Fruit fly (Drosophila melanogaster): Measurements from ENCODE around the gene Tmf.
A peak's percentile ranks its signal among the peaks of the same experiment; 100 is the strongest.

Tmf gene

dm6 chrX:6852574-6852973, 8.4 kb downstream of the Tmf start (continued):
- peak; percentile 13 for TF ChIP-seq bigmax (GFP tag; optimal IDR thresholded peaks at IDR 0.05)
- TF ChIP-seq Mrtf (GFP tag; IDR thresholded peaks at IDR 0.05) = peak; percentile 87
- TF ChIP-seq CHES-1-like (GFP tag; optimal IDR thresholded peaks at IDR 0.05) = peak; percentile 92
- peak; percentile 71 for TF ChIP-seq CG10462 (GFP tag; optimal IDR thresholded peaks at IDR 0.05)
- peak; percentile 92 for TF ChIP-seq tx (GFP tag; optimal IDR thresholded peaks at IDR 0.05)
- peak; percentile 84 for TF ChIP-seq CG14050 (GFP tag; IDR thresholded peaks at IDR 0.05)
- no peak for TF ChIP-seq hbn (GFP tag; IDR thresholded peaks at IDR 0.05; ENCODE audit: partially characterized antibody)
- TF ChIP-seq inv (GFP tag; IDR thresholded peaks at IDR 0.05; ENCODE audit: partially characterized antibody) = no peak
- TF ChIP-seq CG4854 (GFP tag; optimal IDR thresholded peaks at IDR 0.05) = peak; percentile 90
- peak; percentile 79 for TF ChIP-seq twi (tag; optimal IDR thresholded peaks at IDR 0.05)
- peak; percentile 46 for TF ChIP-seq CG15073 (GFP tag; optimal IDR thresholded peaks at IDR 0.05)
- TF ChIP-seq CG4282 (GFP tag; optimal IDR thresholded peaks at IDR 0.05) = peak; percentile 75
- no peak for TF ChIP-seq br (optimal IDR thresholded peaks at IDR 0.05)
- TF ChIP-seq grn (GFP tag; optimal IDR thresholded peaks at IDR 0.05) = peak; percentile 30
- TF ChIP-seq Elba2 (GFP tag; optimal IDR thresholded peaks at IDR 0.05) = no peak
- peak; percentile 66 for TF ChIP-seq CG13287 (GFP tag; IDR thresholded peaks at IDR 0.05; ENCODE audit: partially characterized antibody)
- TF ChIP-seq stc (GFP tag; IDR thresholded peaks at IDR 0.05) = peak; percentile 80
- no peak for TF ChIP-seq tll (GFP tag; optimal IDR thresholded peaks at IDR 0.05)
- TF ChIP-seq CG12155 (GFP tag; optimal IDR thresholded peaks at IDR 0.05) = peak; percentile 90
- peak; percentile 71 for TF ChIP-seq peb (GFP tag; IDR thresholded peaks at IDR 0.05)
- peak; percentile 92 for TF ChIP-seq CG34376 (GFP tag; optimal IDR thresholded peaks at IDR 0.05)
- peak; percentile 87 for TF ChIP-seq Drgx (GFP tag; IDR thresholded peaks at IDR 0.05)
- TF ChIP-seq nmo (GFP tag; optimal IDR thresholded peaks at IDR 0.05) = peak; percentile 95
- TF ChIP-seq BtbVII (GFP tag; optimal IDR thresholded peaks at IDR 0.05) = peak; percentile 85
- TF ChIP-seq CG8924 (tag; optimal IDR thresholded peaks at IDR 0.05) = peak; percentile 89
- TF ChIP-seq ewg (GFP tag; optimal IDR thresholded peaks at IDR 0.05) = peak; percentile 81
- peak; percentile 62 for TF ChIP-seq CG3065 (GFP tag; optimal IDR thresholded peaks at IDR 0.05)
- peak; percentile 12; the same call in 1 of the 2 replicates for TF ChIP-seq bowl (GFP tag; IDR thresholded peaks at IDR 0.05)
- no peak for TF ChIP-seq knrl (GFP tag; IDR thresholded peaks at IDR 0.05; ENCODE audit: partially characterized antibody)
- TF ChIP-seq Xbp1 (GFP tag; optimal IDR thresholded peaks at IDR 0.05) = peak; percentile 92
- peak in 1 of 2 experiments; percentile 62 for TF ChIP-seq insv (GFP tag; optimal IDR thresholded peaks at IDR 0.05)
- peak; percentile 76 for TF ChIP-seq pzg (GFP tag; optimal IDR thresholded peaks at IDR 0.05)
- no peak for TF ChIP-seq prd (optimal IDR thresholded peaks at IDR 0.05)
- TF ChIP-seq prd (GFP tag; IDR thresholded peaks at IDR 0.05) = peak; percentile 88
- no peak for TF ChIP-seq cg (GFP tag; optimal IDR thresholded peaks at IDR 0.05)
- peak; percentile 88 for TF ChIP-seq CG1792 (GFP tag; optimal IDR thresholded peaks at IDR 0.05)
- TF ChIP-seq CG3407 (GFP tag; optimal IDR thresholded peaks at IDR 0.05) = peak; percentile 79
- TF ChIP-seq CG16863 (GFP tag; optimal IDR thresholded peaks at IDR 0.05) = peak; percentile 87
- peak; percentile 76 for TF ChIP-seq MTF-1 (GFP tag; optimal IDR thresholded peaks at IDR 0.05; ENCODE audit: borderline replicate concordance)
- TF ChIP-seq Mad (GFP tag; optimal IDR thresholded peaks at IDR 0.05) = peak; percentile 88
- TF ChIP-seq CG12659 (GFP tag; optimal IDR thresholded peaks at IDR 0.05) = peak; percentile 93

- no peak for TF ChIP-seq grn (GFP tag; optimal IDR thresholded peaks at IDR 0.05)
- 0 out of 2 replicates have a peak, but pooled peaks have one; percentile 25 for TF ChIP-seq Rfx (GFP tag; IDR thresholded peaks at IDR 0.05)
- TF ChIP-seq CG11695 (GFP tag; IDR thresholded peaks at IDR 0.05) = no peak
- TF ChIP-seq nerfin-1 (tag; optimal IDR thresholded peaks at IDR 0.05) = peak; percentile 56
- TF ChIP-seq Gsc (GFP tag; IDR thresholded peaks at IDR 0.05) = no peak
- TF ChIP-seq tna (GFP tag; IDR thresholded peaks at IDR 0.05; ENCODE audit: partially characterized antibody) = no peak; the same call in 1 of the 2 replicates
- TF ChIP-seq CG18619 (GFP tag; optimal IDR thresholded peaks at IDR 0.05) = no peak
- TF ChIP-seq CrebB (tag; optimal IDR thresholded peaks at IDR 0.05) = peak; percentile 23
- TF ChIP-seq TFAM (GFP tag; optimal IDR thresholded peaks at IDR 0.05) = no peak
- TF ChIP-seq CG3163 (GFP tag; optimal IDR thresholded peaks at IDR 0.05) = peak; percentile 24
- no peak for TF ChIP-seq sisA (GFP tag; IDR thresholded peaks at IDR 0.05)
- TF ChIP-seq CG2199 (GFP tag; IDR thresholded peaks at IDR 0.05) = peak; percentile 57; the same call in 1 of the 3 replicates
- TF ChIP-seq nmo (GFP tag; optimal IDR thresholded peaks at IDR 0.05) = no peak
- no peak for TF ChIP-seq CG12071 (GFP tag; optimal IDR thresholded peaks at IDR 0.05)
Observed at dm6 chrX:6853384-6853783, 9.2 kb downstream of the Tmf start.

Measured in whole organism, embryonic.